Fruit fly (Drosophila melanogaster) whole organism, embryonic: ENCODE results near the gene Or88a.
A peak's percentile ranks its signal among the peaks of the same experiment; 100 is the strongest.

Experiments used
- Abd-B ChIP-seq: fragments of 200-800 bp; sonication (Bioruptor generic); optimal IDR thresholded peaks from 2 replicates; lab custom pipeline; 2018; ENCODE audit warnings: missing biosample characterization, mild to moderate bottlenecking, missing genetic modification characterization, moderate library complexity
- Atf-2 ChIP-seq: fragments of 200-800 bp; sonication (Bioruptor generic); optimal IDR thresholded peaks from 2 replicates; lab custom pipeline; 2016; ENCODE audit warnings: missing biosample characterization, missing genetic modification characterization
- Atf3 ChIP-seq: fragments of 200-800 bp; sonication (Bioruptor generic); optimal IDR thresholded peaks from 3 replicates; lab custom pipeline; 2016; ENCODE audit warnings: missing biosample characterization, missing genetic modification characterization
- B-H2 ChIP-seq: fragments of 200-800 bp; sonication (Bioruptor generic); optimal IDR thresholded peaks from 2 replicates; lab custom pipeline; 2018; ENCODE audit warnings: missing biosample characterization, mild to moderate bottlenecking, missing genetic modification characterization
- CG10366 ChIP-seq: fragments of 200-800 bp; sonication (Bioruptor generic); IDR thresholded peaks from 2 replicates; pipeline ENCODE4 v1.3.6; 2022; ENCODE audit warnings: missing biosample characterization, missing genetic modification characterization
- CG10462 ChIP-seq: fragments of 200-800 bp; sonication (Bioruptor generic); optimal IDR thresholded peaks from 2 replicates; lab custom pipeline; 2016; ENCODE audit warnings: missing biosample characterization, missing genetic modification characterization
- CG12155 ChIP-seq: fragments of 200-800 bp; sonication (Bioruptor generic); optimal IDR thresholded peaks from 3 replicates; lab custom pipeline; 2016; ENCODE audit warnings: missing biosample characterization, missing genetic modification characterization
- CG12391 ChIP-seq: fragments of 200-800 bp; sonication (Bioruptor generic); optimal IDR thresholded peaks from 3 replicates; lab custom pipeline; 2018; ENCODE audit warnings: missing biosample characterization, mild to moderate bottlenecking, missing genetic modification characterization, moderate library complexity
- CG13424 ChIP-seq: fragments of 200-800 bp; sonication (Bioruptor generic); optimal IDR thresholded peaks from 2 replicates; lab custom pipeline; 2019; ENCODE audit warnings: missing biosample characterization, mild to moderate bottlenecking, missing genetic modification characterization, moderate library complexity
- CG15269 ChIP-seq: fragments of 200-800 bp; sonication (Bioruptor generic); optimal IDR thresholded peaks from 2 replicates; lab custom pipeline; 2018; ENCODE audit warnings: missing biosample characterization, mild to moderate bottlenecking, missing genetic modification characterization, moderate library complexity
- CG17612 ChIP-seq: fragments of 200-800 bp; sonication (Bioruptor generic); IDR thresholded peaks from 2 replicates; pipeline ENCODE4 v1.3.6; 2022; ENCODE audit warnings: missing biosample characterization, missing genetic modification characterization
- CG18476 ChIP-seq: fragments of 200-800 bp; sonication (Bioruptor generic); optimal IDR thresholded peaks from 2 replicates; lab custom pipeline; 2016; ENCODE audit warnings: missing biosample characterization, mild to moderate bottlenecking, missing genetic modification characterization
- CG30431 ChIP-seq: fragments of 200-800 bp; sonication (Bioruptor generic); optimal IDR thresholded peaks from 2 replicates; lab custom pipeline; 2017; ENCODE audit warnings: missing biosample characterization, missing genetic modification characterization
- CG31224 ChIP-seq: fragments of 200-800 bp; sonication (Bioruptor generic); IDR thresholded peaks from 2 replicates; pipeline ENCODE4 v1.3.6; 2022; ENCODE audit warnings: missing biosample characterization, missing genetic modification characterization
- CG31441 ChIP-seq: fragments of 200-800 bp; sonication (Bioruptor generic); IDR thresholded peaks from 2 replicates; pipeline ENCODE4 v1.3.6; 2022; ENCODE audit warnings: missing biosample characterization, missing genetic modification characterization
- CG3163 ChIP-seq: fragments of 200-800 bp; sonication (Bioruptor generic); optimal IDR thresholded peaks from 3 replicates; lab custom pipeline; 2016; ENCODE audit warnings: missing biosample characterization, missing genetic modification characterization
- CG32532 ChIP-seq: fragments of 200-800 bp; sonication (Bioruptor generic); IDR thresholded peaks from 2 replicates; pipeline ENCODE4 v1.3.6; 2022; ENCODE audit warnings: missing biosample characterization, missing genetic modification characterization
- CG42726 ChIP-seq: fragments of 200-800 bp; sonication (Bioruptor generic); IDR thresholded peaks from 2 replicates; pipeline ENCODE4 v1.3.6; 2022; ENCODE audit warnings: missing biosample characterization, missing genetic modification characterization; ENCODE audit not compliant: partially characterized antibody
- CG4360 ChIP-seq: fragments of 200-800 bp; sonication (Bioruptor generic); IDR thresholded peaks from 2 replicates; pipeline ENCODE4 v1.3.6; 2022; ENCODE audit warnings: missing biosample characterization, missing genetic modification characterization
- CG7556 ChIP-seq: fragments of 200-800 bp; sonication (Bioruptor generic); optimal IDR thresholded peaks from 2 replicates; lab custom pipeline; 2017; ENCODE audit warnings: missing biosample characterization, mild to moderate bottlenecking, missing genetic modification characterization
- CG7987 ChIP-seq: fragments of 200-800 bp; sonication (Bioruptor generic); optimal IDR thresholded peaks from 2 replicates; lab custom pipeline; 2018; ENCODE audit warnings: missing biosample characterization, mild to moderate bottlenecking, missing genetic modification characterization, moderate library complexity
- Chrac-16 ChIP-seq: fragments of 200-800 bp; sonication (Bioruptor generic); optimal IDR thresholded peaks from 3 replicates; lab custom pipeline; 2016; ENCODE audit warnings: missing biosample characterization, missing genetic modification characterization
- Deaf1 ChIP-seq: fragments of 200-800 bp; optimal IDR thresholded peaks from 3 replicates; lab custom pipeline; 2019; ENCODE audit warnings: missing biosample characterization, mild to moderate bottlenecking, missing genetic modification characterization, moderate library complexity
- Dip2 ChIP-seq: fragments of 200-800 bp; sonication (Bioruptor generic); IDR thresholded peaks from 2 replicates; pipeline ENCODE4 v1.3.6; 2022; ENCODE audit warnings: missing biosample characterization, missing genetic modification characterization
- Drgx ChIP-seq: fragments of 200-800 bp; sonication (Bioruptor generic); IDR thresholded peaks from 2 replicates; pipeline ENCODE4 v1.3.6; 2022; ENCODE audit warnings: missing biosample characterization, missing genetic modification characterization
- E2f2 ChIP-seq: fragments of 200-800 bp; sonication (Bioruptor generic); IDR thresholded peaks from 2 replicates; pipeline ENCODE4 v1.3.6; 2022; ENCODE audit warnings: missing biosample characterization, missing genetic modification characterization
- Fer3 ChIP-seq: fragments of 200-800 bp; sonication (Bioruptor generic); optimal IDR thresholded peaks from 2 replicates; lab custom pipeline; 2018; ENCODE audit warnings: missing biosample characterization, mild to moderate bottlenecking, missing genetic modification characterization, moderate library complexity
- HmgD ChIP-seq: fragments of 200-800 bp; sonication (Bioruptor generic); optimal IDR thresholded peaks from 3 replicates; lab custom pipeline; 2016; ENCODE audit warnings: missing biosample characterization, missing genetic modification characterization
- Med ChIP-seq: fragments of 200-800 bp; sonication (Bioruptor generic); peaks from one replicate; lab custom pipeline; 2016; ENCODE audit warnings: missing biosample characterization, missing genetic modification characterization, mild to moderate bottlenecking, inconsistent platforms, moderate library complexity
- Nf-YB ChIP-seq: fragments of 200-800 bp; sonication (Bioruptor generic); optimal IDR thresholded peaks from 3 replicates; lab custom pipeline; 2019; ENCODE audit warnings: missing biosample characterization, mild to moderate bottlenecking, missing genetic modification characterization, moderate library complexity
- Optix ChIP-seq: fragments of 200-800 bp; sonication (Bioruptor generic); IDR thresholded peaks from 3 replicates; pipeline ENCODE4 v1.3.6; 2022; ENCODE audit warnings: missing biosample characterization, missing genetic modification characterization
- Sry-δ ChIP-seq: fragments of 200-800 bp; sonication (Bioruptor generic); optimal IDR thresholded peaks from 2 replicates; lab custom pipeline; 2016; ENCODE audit warnings: missing biosample characterization, missing genetic modification characterization
- aop ChIP-seq: fragments of 200-800 bp; sonication (Bioruptor generic); IDR thresholded peaks from 2 replicates; pipeline ENCODE4 v1.3.6; 2022; ENCODE audit warnings: missing biosample characterization, missing genetic modification characterization
- ap ChIP-seq: fragments of 200-800 bp; sonication (Bioruptor generic); IDR thresholded peaks from 2 replicates; pipeline ENCODE4 v1.3.6; 2022; ENCODE audit warnings: missing biosample characterization, missing genetic modification characterization
- az2 ChIP-seq: fragments of 200-800 bp; sonication (Bioruptor generic); optimal IDR thresholded peaks from 3 replicates; lab custom pipeline; 2016; ENCODE audit warnings: missing biosample characterization, missing genetic modification characterization
- bowl ChIP-seq: fragments of 200-800 bp; sonication (Bioruptor generic); IDR thresholded peaks from 2 replicates; pipeline ENCODE4 v1.3.6; 2022; ENCODE audit warnings: missing biosample characterization, missing genetic modification characterization
- cad ChIP-seq: fragments of >200 bp; optimal IDR thresholded peaks from 2 replicates; lab custom pipeline; 2017; ENCODE audit warnings: missing biosample characterization, missing genetic modification characterization
- cg ChIP-seq: fragments of 200-800 bp; sonication (Bioruptor generic); optimal IDR thresholded peaks from 3 replicates; lab custom pipeline; 2019; ENCODE audit warnings: missing biosample characterization, mild to moderate bottlenecking, missing genetic modification characterization, moderate library complexity
- chn ChIP-seq: fragments of 200-800 bp; sonication (Bioruptor generic); optimal IDR thresholded peaks from 2 replicates; lab custom pipeline; 2016; ENCODE audit warnings: missing biosample characterization, missing genetic modification characterization
- crol ChIP-seq: fragments of 200-800 bp; sonication (Bioruptor generic); IDR thresholded peaks from 2 replicates; pipeline ENCODE4 v1.3.6; 2022; ENCODE audit warnings: missing biosample characterization, missing genetic modification characterization
- esg ChIP-seq: fragments of 200-800 bp; sonication (Bioruptor generic); conservative IDR thresholded peaks from 2 replicates; pipeline ENCODE4 v1.3.6; 2022; ENCODE audit warnings: missing biosample characterization, missing genetic modification characterization
- gcm2 ChIP-seq: fragments of 200-800 bp; sonication (Bioruptor generic); optimal IDR thresholded peaks from 2 replicates; lab custom pipeline; 2016; ENCODE audit warnings: missing biosample characterization, missing genetic modification characterization
- her ChIP-seq: fragments of 200-800 bp; sonication (Bioruptor generic); optimal IDR thresholded peaks from 2 replicates; lab custom pipeline; 2016; ENCODE audit warnings: missing biosample characterization, missing genetic modification characterization
- ken ChIP-seq: fragments of 200-800 bp; sonication (Bioruptor generic); IDR thresholded peaks from 3 replicates; pipeline ENCODE4 v1.3.6; 2022; ENCODE audit warnings: missing biosample characterization, missing genetic modification characterization
- mam ChIP-seq: fragments of 200-800 bp; sonication (Bioruptor generic); optimal IDR thresholded peaks from 3 replicates; lab custom pipeline; 2016; ENCODE audit warnings: missing biosample characterization, missing genetic modification characterization
- pfk ChIP-seq: fragments of 200-800 bp; sonication (Bioruptor generic); optimal IDR thresholded peaks from 2 replicates; lab custom pipeline; 2018; ENCODE audit warnings: missing biosample characterization, mild to moderate bottlenecking, missing genetic modification characterization, moderate library complexity
- pnt ChIP-seq: fragments of 200-800 bp; sonication (Bioruptor generic); optimal IDR thresholded peaks from 3 replicates; lab custom pipeline; 2016; ENCODE audit warnings: missing biosample characterization, missing genetic modification characterization
- slbo ChIP-seq: fragments of 200-800 bp; sonication (Bioruptor generic); IDR thresholded peaks from 2 replicates; pipeline ENCODE4 v1.3.6; 2022; ENCODE audit warnings: missing biosample characterization, missing genetic modification characterization
- so ChIP-seq: fragments of 200-800 bp; sonication (Bioruptor generic); IDR thresholded peaks from 3 replicates; pipeline ENCODE4 v1.3.6; 2022; ENCODE audit warnings: missing biosample characterization, missing genetic modification characterization
- sqz ChIP-seq: fragments of 200-800 bp; sonication (Bioruptor generic); optimal IDR thresholded peaks from 3 replicates; lab custom pipeline; 2018; ENCODE audit warnings: missing biosample characterization, mild to moderate bottlenecking, missing genetic modification characterization
- tna ChIP-seq: fragments of 200-800 bp; sonication (Bioruptor generic); IDR thresholded peaks from 2 replicates; pipeline ENCODE4 v1.3.6; 2022; ENCODE audit warnings: missing biosample characterization, missing genetic modification characterization; ENCODE audit not compliant: partially characterized antibody
- vfl ChIP-seq: fragments of 200-800 bp; sonication (Bioruptor generic); optimal IDR thresholded peaks from 2 replicates; lab custom pipeline; 2016; ENCODE audit warnings: missing biosample characterization, missing genetic modification characterization

Gene Or88a

DNA sequence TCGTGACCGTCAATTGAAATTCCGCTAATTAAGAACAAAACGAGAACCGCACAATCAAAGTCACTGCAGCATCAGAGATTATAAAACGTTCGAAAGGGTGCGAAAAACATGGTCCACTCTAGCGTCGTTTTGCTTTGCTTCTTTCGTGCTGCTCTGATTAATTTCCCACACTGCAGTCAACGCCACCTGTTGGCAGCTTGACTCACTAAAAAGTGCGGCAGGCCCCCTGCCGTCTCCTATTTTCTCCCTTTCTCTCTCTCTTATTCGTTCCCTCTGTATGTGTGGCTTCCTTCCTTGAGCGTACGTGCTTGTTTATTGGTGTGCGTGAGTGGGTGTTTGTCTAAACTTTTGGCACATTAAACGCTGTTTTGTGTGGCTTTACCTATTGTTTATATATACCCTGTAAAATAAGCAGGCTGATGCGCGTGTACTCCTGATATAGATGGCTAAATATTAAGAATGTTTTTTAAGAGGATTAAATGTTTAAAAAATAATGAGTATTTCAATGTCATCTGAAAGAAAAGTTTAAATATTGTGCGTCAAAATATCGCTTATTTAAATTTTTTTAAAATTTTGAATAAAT is 10.6 kb upstream of the Or88a start (continued):
- TF ChIP-seq Abd-B (GFP tag; lab: Kevin White, UChicago) (no peak), CG30431 (GFP tag; lab: Kevin White, UChicago) (no peak), aop (no peak), CG13424 (tag; lab: Kevin White, UChicago) (no peak), slbo (GFP tag; lab: Robert Waterston, UW) (peak; percentile 24; the same call in 1 of the 2 replicates), az2 (GFP tag; lab: Kevin White, UChicago) (no peak), CG32532 (peak; percentile 54), ap (no peak), Med (peak; percentile 68), CG31224 (no peak), E2f2 (GFP tag; lab: Robert Waterston, UW) (peak; percentile 20; the same call in 1 of the 2 replicates), CG17612 (no peak), CG7556 (GFP tag; lab: Kevin White, UChicago) (peak; percentile 53), vfl (GFP tag; lab: Kevin White, UChicago) (no peak), so (no peak), Dip2 (GFP tag; lab: Robert Waterston, UW) (no peak), ken (no peak), CG4360 (no peak), bowl (GFP tag; lab: Robert Waterston, UW) (no peak), CG42726 (GFP tag; lab: Robert Waterston, UW) (no peak), CG15269 (tag; lab: Kevin White, UChicago) (peak; percentile 0), tna (GFP tag; lab: Robert Waterston, UW) (no peak), HmgD (GFP tag; lab: Kevin White, UChicago) (peak; percentile 25), Atf3 (GFP tag; lab: Kevin White, UChicago) (no peak), CG31441 (GFP tag; lab: Robert Waterston, UW) (no peak), CG10366 (GFP tag; lab: Robert Waterston, UW) (no peak), crol (peak; percentile 86), Drgx (GFP tag; lab: Robert Waterston, UW) (peak; percentile 32; the same call in 1 of the 2 replicates), Optix (GFP tag; lab: Robert Waterston, UW) (peak; percentile 32; the same call in 1 of the 3 replicates), Fer3 (tag; lab: Kevin White, UChicago) (no peak), sqz (GFP tag; lab: Kevin White, UChicago) (no peak), pfk (no peak), pnt (GFP tag; lab: Kevin White, UChicago) (no peak), chn (no peak), CG7987 (peak; percentile 2), CG12155 (GFP tag; lab: Kevin White, UChicago) (no peak), Nf-YB (GFP tag; lab: Kevin White, UChicago) (no peak), CG12391 (peak; percentile 14), Chrac-16 (GFP tag; lab: Kevin White, UChicago) (no peak), mam (GFP tag; lab: Kevin White, UChicago) (no peak), CG18476 (GFP tag; lab: Kevin White, UChicago) (no peak), CG10462 (GFP tag; lab: Kevin White, UChicago) (no peak), esg (no peak), CG3163 (GFP tag; lab: Kevin White, UChicago) (peak; percentile 1), cg (GFP tag; lab: Kevin White, UChicago) (peak; percentile 62), cad (GFP tag; lab: Kevin White, UChicago) (no peak), Deaf1 (tag; lab: Kevin White, UChicago) (peak; percentile 28), B-H2 (GFP tag; lab: Kevin White, UChicago) (no peak), Atf-2 (GFP tag; lab: Kevin White, UChicago) (peak; percentile 10), gcm2 (no peak), Sry-δ (no peak), her (GFP tag; lab: Kevin White, UChicago) (no peak)
